Fruit fly (Drosophila melanogaster) whole organism, embryonic: Measurements from ENCODE around the gene CG32706.
A peak's percentile ranks its signal among the peaks of the same experiment; 100 is the strongest.

Experiments used
- B-H2 ChIP-seq: fragments of 200-800 bp; sonication (Bioruptor generic); optimal IDR thresholded peaks from 2 replicates; lab custom pipeline; 2018; ENCODE audit warnings: missing biosample characterization, mild to moderate bottlenecking, missing genetic modification characterization
- CG10366 ChIP-seq: fragments of 200-800 bp; sonication (Bioruptor generic); IDR thresholded peaks from 2 replicates; pipeline ENCODE4 v1.3.6; 2022; ENCODE audit warnings: missing biosample characterization, missing genetic modification characterization
- CG11247 ChIP-seq: fragments of 200-800 bp; sonication (Bioruptor generic); IDR thresholded peaks from 2 replicates; pipeline ENCODE4 v1.3.6; 2022; ENCODE audit warnings: missing biosample characterization, missing genetic modification characterization
- CG12942 ChIP-seq: fragments of 200-800 bp; sonication (Bioruptor generic); optimal IDR thresholded peaks from 3 replicates; lab custom pipeline; 2016; ENCODE audit warnings: missing biosample characterization, missing genetic modification characterization
- CG14050 ChIP-seq: fragments of 200-800 bp; sonication (Bioruptor generic); IDR thresholded peaks from 3 replicates; pipeline ENCODE4 v1.3.6; 2022; ENCODE audit warnings: missing biosample characterization, missing genetic modification characterization
- CG1647 ChIP-seq: fragments of 200-800 bp; sonication (Bioruptor generic); optimal IDR thresholded peaks from 3 replicates; lab custom pipeline; 2016; ENCODE audit warnings: missing biosample characterization, missing genetic modification characterization
- CG16813 ChIP-seq: fragments of 200-800 bp; sonication (Bioruptor generic); IDR thresholded peaks from 3 replicates; pipeline ENCODE4 v1.3.6; 2022; ENCODE audit warnings: missing biosample characterization, missing genetic modification characterization; ENCODE audit not compliant: partially characterized antibody
- CG1832 ChIP-seq: fragments of 200-800 bp; sonication (Bioruptor generic); optimal IDR thresholded peaks from 2 replicates; lab custom pipeline; 2017; ENCODE audit warnings: missing biosample characterization, mild to moderate bottlenecking, missing genetic modification characterization, inconsistent platforms
- CG3163 ChIP-seq: fragments of 200-800 bp; sonication (Bioruptor generic); optimal IDR thresholded peaks from 3 replicates; lab custom pipeline; 2016; ENCODE audit warnings: missing biosample characterization, missing genetic modification characterization
- CG34376 ChIP-seq: fragments of 200-800 bp; sonication (Bioruptor generic); optimal IDR thresholded peaks from 2 replicates; lab custom pipeline; 2018; ENCODE audit warnings: missing biosample characterization, mild to moderate bottlenecking, missing genetic modification characterization
- CG4360 ChIP-seq: fragments of 200-800 bp; sonication (Bioruptor generic); IDR thresholded peaks from 2 replicates; pipeline ENCODE4 v1.3.6; 2022; ENCODE audit warnings: missing biosample characterization, missing genetic modification characterization
- CG5953 ChIP-seq: fragments of 200-800 bp; sonication (Bioruptor generic); IDR thresholded peaks from 2 replicates; pipeline ENCODE4 v1.3.6; 2022; ENCODE audit warnings: missing biosample characterization, missing genetic modification characterization
- CG7357 ChIP-seq: fragments of 200-800 bp; sonication (Bioruptor generic); IDR thresholded peaks from 3 replicates; pipeline ENCODE4 v1.3.6; 2022; ENCODE audit warnings: missing biosample characterization, missing genetic modification characterization
- CTCF ChIP-seq: fragments of 200-800 bp; sonication (Bioruptor generic); optimal IDR thresholded peaks from 2 replicates; lab custom pipeline; 2017; ENCODE audit warnings: missing biosample characterization, mild to moderate bottlenecking, missing genetic modification characterization, moderate library complexity
- Dad ChIP-seq: fragments of 200-800 bp; sonication (Bioruptor generic); optimal IDR thresholded peaks from 3 replicates; lab custom pipeline; 2016; ENCODE audit warnings: missing biosample characterization, missing genetic modification characterization
- Dip3 ChIP-seq: fragments of 200-800 bp; sonication (Bioruptor generic); optimal IDR thresholded peaks from 3 replicates; lab custom pipeline; 2016; ENCODE audit warnings: missing biosample characterization, missing genetic modification characterization
- Dp ChIP-seq: fragments of 200-800 bp; sonication (Bioruptor generic); optimal IDR thresholded peaks from 2 replicates; lab custom pipeline; 2018; ENCODE audit warnings: missing biosample characterization, mild to moderate bottlenecking, missing genetic modification characterization, moderate library complexity
- E2f2 ChIP-seq: fragments of 200-800 bp; sonication (Bioruptor generic); IDR thresholded peaks from 2 replicates; pipeline ENCODE4 v1.3.6; 2022; ENCODE audit warnings: missing biosample characterization, missing genetic modification characterization
- Eip74EF ChIP-seq, 2 experiments: fragments of 200-800 bp in 1 of 2; fragments of >200 bp in 1 of 2; sonication (Bioruptor generic) in 1 of 2; optimal IDR thresholded peaks; 2 replicates each; lab custom pipeline; 2017 to 2019; ENCODE audit warnings: missing biosample characterization in 2 of 2, missing genetic modification characterization in 2 of 2, mild to moderate bottlenecking in 1 of 2, moderate library complexity in 1 of 2
- HHEX ChIP-seq: fragments of 200-800 bp; sonication (Bioruptor generic); optimal IDR thresholded peaks from 3 replicates; lab custom pipeline; 2017; ENCODE audit warnings: missing biosample characterization, mild to moderate bottlenecking, missing genetic modification characterization, missing genetic modification reagents
- HLHmδ ChIP-seq: fragments of 200-800 bp; sonication (Bioruptor generic); optimal IDR thresholded peaks from 2 replicates; lab custom pipeline; 2018; ENCODE audit warnings: missing biosample characterization, mild to moderate bottlenecking, missing genetic modification characterization, moderate library complexity
- MBD-R2 ChIP-seq: fragments of 200-800 bp; sonication (Bioruptor generic); IDR thresholded peaks from 2 replicates; pipeline ENCODE4 v1.3.6; 2022; ENCODE audit warnings: missing biosample characterization, missing genetic modification characterization
- Neu2 ChIP-seq: fragments of 200-800 bp; sonication (Bioruptor generic); optimal IDR thresholded peaks from 3 replicates; lab custom pipeline; 2016; ENCODE audit warnings: missing biosample characterization, missing genetic modification characterization, borderline replicate concordance
- PHDP ChIP-seq: fragments of 200-800 bp; sonication (Bioruptor generic); optimal IDR thresholded peaks from 3 replicates; lab custom pipeline; 2018; ENCODE audit warnings: missing biosample characterization, mild to moderate bottlenecking, missing genetic modification characterization, moderate library complexity
- Six4 ChIP-seq: fragments of 200-800 bp; sonication (Bioruptor generic); optimal IDR thresholded peaks from 2 replicates; lab custom pipeline; 2016; ENCODE audit warnings: missing biosample characterization, missing genetic modification characterization
- ase ChIP-seq: fragments of 200-800 bp; sonication (Bioruptor generic); IDR thresholded peaks from 3 replicates; pipeline ENCODE4 v1.3.6; 2022; ENCODE audit warnings: missing biosample characterization, missing genetic modification characterization
- ash1 ChIP-seq: fragments of 200-800 bp; sonication (Bioruptor generic); optimal IDR thresholded peaks from 2 replicates; lab custom pipeline; 2018; ENCODE audit warnings: missing biosample characterization, mild to moderate bottlenecking, missing genetic modification characterization
- cg ChIP-seq: fragments of 200-800 bp; sonication (Bioruptor generic); optimal IDR thresholded peaks from 3 replicates; lab custom pipeline; 2019; ENCODE audit warnings: missing biosample characterization, mild to moderate bottlenecking, missing genetic modification characterization, moderate library complexity
- chm ChIP-seq: fragments of 200-800 bp; sonication (Bioruptor generic); IDR thresholded peaks from 2 replicates; pipeline ENCODE4 v1.3.6; 2022; ENCODE audit warnings: missing biosample characterization, missing genetic modification characterization
- chn ChIP-seq: fragments of 200-800 bp; sonication (Bioruptor generic); optimal IDR thresholded peaks from 2 replicates; lab custom pipeline; 2016; ENCODE audit warnings: missing biosample characterization, missing genetic modification characterization
- crol ChIP-seq: fragments of 200-800 bp; sonication (Bioruptor generic); IDR thresholded peaks from 2 replicates; pipeline ENCODE4 v1.3.6; 2022; ENCODE audit warnings: missing biosample characterization, missing genetic modification characterization
- dan ChIP-seq: fragments of 200-800 bp; sonication (Bioruptor generic); IDR thresholded peaks from 2 replicates; pipeline ENCODE4 v1.3.6; 2022; ENCODE audit warnings: missing biosample characterization, missing genetic modification characterization
- dati ChIP-seq: fragments of 200-800 bp; sonication (Bioruptor generic); IDR thresholded peaks from 2 replicates; pipeline ENCODE4 v1.3.6; 2022; ENCODE audit warnings: missing biosample characterization, missing genetic modification characterization
- eve ChIP-seq, 2 experiments: fragments of >200 bp; optimal IDR thresholded peaks; 2 replicates each; lab custom pipeline; 2017; ENCODE audit warnings: missing biosample characterization in 2 of 2, missing genetic modification characterization in 2 of 2
- gfzf ChIP-seq: fragments of 200-800 bp; sonication (Bioruptor generic); optimal IDR thresholded peaks from 2 replicates; lab custom pipeline; 2016; ENCODE audit warnings: missing biosample characterization, mild to moderate bottlenecking, missing genetic modification characterization, moderate library complexity
- gro ChIP-seq: fragments of 200-800 bp; sonication (Bioruptor generic); optimal IDR thresholded peaks from 2 replicates; lab custom pipeline; 2016; ENCODE audit warnings: missing biosample characterization, missing genetic modification characterization
- gt ChIP-seq: fragments of 200-800 bp; sonication (Bioruptor generic); IDR thresholded peaks from 2 replicates; pipeline ENCODE4 v1.3.6; 2022; ENCODE audit warnings: missing biosample characterization, missing genetic modification characterization
- inv ChIP-seq: fragments of 200-800 bp; sonication (Bioruptor generic); IDR thresholded peaks from 2 replicates; pipeline ENCODE4 v1.3.6; 2022; ENCODE audit warnings: missing biosample characterization, missing genetic modification characterization; ENCODE audit not compliant: partially characterized antibody
- jumu ChIP-seq: fragments of 200-800 bp; sonication (Bioruptor generic); optimal IDR thresholded peaks from 3 replicates; lab custom pipeline; 2016; ENCODE audit warnings: missing biosample characterization, missing genetic modification characterization
- lov ChIP-seq, 2 experiments: fragments of 200-800 bp in 1 of 2; fragments of >200 bp in 1 of 2; sonication (Bioruptor generic) in 1 of 2; IDR thresholded peaks in 1 of 2; optimal IDR thresholded peaks in 1 of 2; 2 replicates in 1 of 2; 3 replicates in 1 of 2; pipeline versions ENCODE4 v1.3.6 to Lab custom; 2017 to 2022; ENCODE audit warnings: missing biosample characterization in 1 of 2, missing genetic modification characterization in 1 of 2
- nau ChIP-seq: fragments of 200-800 bp; sonication (Bioruptor generic); optimal IDR thresholded peaks from 3 replicates; lab custom pipeline; 2017; ENCODE audit warnings: missing biosample characterization, mild to moderate bottlenecking, missing genetic modification characterization, missing genetic modification reagents
- nmo ChIP-seq: fragments of 200-800 bp; sonication (Bioruptor generic); optimal IDR thresholded peaks from 2 replicates; lab custom pipeline; 2018; ENCODE audit warnings: missing biosample characterization, mild to moderate bottlenecking, missing genetic modification characterization, moderate library complexity
- pfk ChIP-seq: fragments of 200-800 bp; sonication (Bioruptor generic); optimal IDR thresholded peaks from 2 replicates; lab custom pipeline; 2018; ENCODE audit warnings: missing biosample characterization, mild to moderate bottlenecking, missing genetic modification characterization, moderate library complexity
- repo ChIP-seq: fragments of 200-800 bp; sonication (Bioruptor generic); optimal IDR thresholded peaks from 2 replicates; lab custom pipeline; 2016; ENCODE audit warnings: missing biosample characterization, missing genetic modification characterization
- scrt ChIP-seq: fragments of 200-800 bp; sonication (Bioruptor generic); optimal IDR thresholded peaks from 2 replicates; lab custom pipeline; 2018; ENCODE audit warnings: missing biosample characterization, mild to moderate bottlenecking, missing genetic modification characterization, moderate library complexity
- seq ChIP-seq: fragments of 200-800 bp; sonication (Bioruptor generic); IDR thresholded peaks from 2 replicates; pipeline ENCODE4 v1.3.6; 2022; ENCODE audit warnings: missing biosample characterization, missing genetic modification characterization
- shn ChIP-seq: fragments of 200-800 bp; sonication (Bioruptor generic); optimal IDR thresholded peaks from 3 replicates; lab custom pipeline; 2016; ENCODE audit warnings: missing biosample characterization, missing genetic modification characterization
- slou ChIP-seq: fragments of 200-800 bp; sonication (Bioruptor generic); optimal IDR thresholded peaks from 3 replicates; lab custom pipeline; 2016; ENCODE audit warnings: missing biosample characterization, missing genetic modification characterization
- tll ChIP-seq, 2 experiments: fragments of 200-800 bp in 1 of 2; fragments of >200 bp in 1 of 2; sonication (Bioruptor generic) in 1 of 2; optimal IDR thresholded peaks; 2 replicates each; lab custom pipeline; 2017 to 2019; ENCODE audit warnings: missing biosample characterization in 2 of 2, missing genetic modification characterization in 2 of 2, mild to moderate bottlenecking in 1 of 2, moderate library complexity in 1 of 2
- wor ChIP-seq: fragments of 200-800 bp; sonication (Bioruptor generic); IDR thresholded peaks from 2 replicates; pipeline ENCODE4 v1.3.6; 2022; ENCODE audit warnings: missing biosample characterization, missing genetic modification characterization

CG32706 gene

DNA sequence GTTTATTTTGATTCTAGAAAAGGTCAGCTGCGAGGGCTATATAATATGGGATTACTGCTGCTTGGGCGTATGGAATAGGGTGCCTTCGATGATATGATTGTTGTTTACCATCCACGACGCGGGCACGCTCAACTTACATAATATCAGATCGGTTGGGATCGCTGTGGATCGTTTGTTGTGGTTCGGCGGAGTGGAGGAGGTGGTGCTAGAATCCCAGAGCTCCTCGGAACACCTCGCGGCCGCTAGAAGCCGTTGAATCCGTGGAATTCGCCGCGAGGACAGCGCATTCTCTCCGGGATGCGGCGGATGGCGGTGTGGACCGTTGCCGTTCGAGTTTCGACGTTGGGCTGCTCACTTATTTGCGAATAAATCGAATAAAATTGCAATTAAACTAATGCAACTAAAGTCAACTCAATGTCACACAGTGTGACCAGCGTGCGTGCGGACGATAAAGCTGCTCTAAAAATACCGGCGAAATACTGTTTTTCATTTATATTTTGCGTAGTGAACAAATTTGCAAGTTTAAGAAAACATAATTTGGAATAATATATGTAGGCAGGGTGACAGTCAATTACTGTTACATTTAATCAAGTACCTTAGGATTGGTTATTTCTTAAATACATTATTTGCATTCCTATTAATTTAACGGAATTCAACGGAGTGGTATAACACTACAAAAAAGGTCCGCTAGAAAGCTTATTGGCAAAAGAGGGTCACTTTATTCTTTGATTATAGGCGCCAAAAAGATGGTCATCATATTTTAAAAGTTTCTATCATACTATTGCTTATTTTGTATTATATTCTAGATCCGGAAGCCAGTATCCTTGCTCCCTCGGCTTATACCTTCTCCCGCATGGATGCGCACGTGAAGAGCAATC lies 16.6 kb downstream of the CG32706 start, which contains the start of gene CG7766 (continued):
- TF ChIP-seq inv (GFP tag; lab: Robert Waterston, UW), result no peak
- TF ChIP-seq MBD-R2, result peak; percentile 34; the same call in 1 of the 2 replicates
- no peak for TF ChIP-seq chm (GFP tag; lab: Robert Waterston, UW)
- TF ChIP-seq E2f2, result peak; percentile 79
- no peak for TF ChIP-seq gt
- TF ChIP-seq CG34376 (GFP tag; lab: Kevin White, UChicago), result no peak
- TF ChIP-seq CG10366 (GFP tag; lab: Robert Waterston, UW), result no peak
- TF ChIP-seq jumu (GFP tag; lab: Kevin White, UChicago), result no peak
- peak; percentile 57; the same call in 1 of the 2 replicates for TF ChIP-seq crol (GFP tag; lab: Robert Waterston, UW)
- no peak for TF ChIP-seq dan (GFP tag; lab: Robert Waterston, UW)
- TF ChIP-seq nau (GFP tag; lab: Kevin White, UChicago), result no peak
- peak; percentile 22 for TF ChIP-seq nmo (GFP tag; lab: Kevin White, UChicago)
- peak in 1 of 2 experiments; percentile 86 for TF ChIP-seq tll (GFP tag; optimal IDR thresholded peaks at IDR 0.05; lab: Kevin White, UChicago)
- TF ChIP-seq B-H2 (GFP tag; lab: Kevin White, UChicago), result no peak
- TF ChIP-seq CG14050 (GFP tag; lab: Robert Waterston, UW), result no peak
- TF ChIP-seq repo, result no peak
- no peak for TF ChIP-seq HLHmδ (GFP tag; lab: Kevin White, UChicago)
- no peak for TF ChIP-seq cg
- TF ChIP-seq ase (GFP tag; lab: Robert Waterston, UW), result no peak
- TF ChIP-seq CG12942 (GFP tag; lab: Kevin White, UChicago), result no peak
- no peak for TF ChIP-seq Dad (GFP tag; lab: Kevin White, UChicago)
- TF ChIP-seq PHDP (tag; lab: Kevin White, UChicago), result no peak
- TF ChIP-seq Eip74EF (GFP tag; optimal IDR thresholded peaks at IDR 0.05; lab: Kevin White, UChicago), result no peak
- TF ChIP-seq slou (GFP tag; lab: Kevin White, UChicago), result no peak
- TF ChIP-seq Six4 (GFP tag; lab: Kevin White, UChicago), result no peak
- TF ChIP-seq ash1 (GFP tag; lab: Kevin White, UChicago), result no peak
- TF ChIP-seq eve (GFP tag; optimal IDR thresholded peaks at IDR 0.05; lab: Kevin White, UChicago), result no peak
- TF ChIP-seq Dp, result peak; percentile 73
- TF ChIP-seq CG4360 (GFP tag; lab: Robert Waterston, UW), result no peak
- no peak for TF ChIP-seq seq (GFP tag; lab: Robert Waterston, UW)
- no peak for TF ChIP-seq scrt (GFP tag; lab: Kevin White, UChicago)
- peak; percentile 83 for TF ChIP-seq gfzf (GFP tag; lab: Kevin White, UChicago)
- no peak for TF ChIP-seq CG3163
- TF ChIP-seq CG7357 (GFP tag; lab: Robert Waterston, UW), result no peak
- no peak for TF ChIP-seq CG11247 (GFP tag; lab: Robert Waterston, UW)
- TF ChIP-seq dati (GFP tag; lab: Robert Waterston, UW), result no peak
- TF ChIP-seq CG1647 (GFP tag; lab: Kevin White, UChicago), result no peak
- TF ChIP-seq Neu2, result no peak
- no peak for TF ChIP-seq HHEX
- TF ChIP-seq CTCF (GFP tag; lab: Kevin White, UChicago), result peak; percentile 25
- TF ChIP-seq pfk (GFP tag; lab: Kevin White, UChicago), result no peak
- no peak for TF ChIP-seq shn
- TF ChIP-seq lov (optimal IDR thresholded peaks at IDR 0.05; lab: Kevin White, UChicago), result no peak
- no peak for TF ChIP-seq lov (GFP tag; IDR thresholded peaks at IDR 0.05; lab: Robert Waterston, UW)
- no peak for TF ChIP-seq chn (GFP tag; lab: Kevin White, UChicago)
- no peak for TF ChIP-seq CG16813 (GFP tag; lab: Robert Waterston, UW)
- no peak for TF ChIP-seq CG1832 (GFP tag; lab: Kevin White, UChicago)
- no peak for TF ChIP-seq Dip3
- TF ChIP-seq CG5953, result no peak
- TF ChIP-seq wor (GFP tag; lab: Robert Waterston, UW), result no peak
- TF ChIP-seq gro (GFP tag; lab: Kevin White, UChicago), result no peak
